Fruit fly (Drosophila melanogaster) whole organism, embryonic: ENCODE measurements around the gene Zip88E.

Experiments
- ATbp ChIP-seq: fragments of 200-800 bp; sonication (Bioruptor generic); optimal IDR thresholded peaks from 2 replicates; lab custom pipeline; 2017; ENCODE audit warnings: missing biosample characterization, mild to moderate bottlenecking, missing genetic modification characterization, missing genetic modification reagents
- C15 ChIP-seq: fragments of 200-800 bp; sonication (Bioruptor generic); IDR thresholded peaks from 3 replicates; pipeline ENCODE4 v1.3.6; 2022; ENCODE audit warnings: missing biosample characterization, missing genetic modification characterization
- CG12236 ChIP-seq: fragments of 200-800 bp; sonication (Bioruptor generic); optimal IDR thresholded peaks from 2 replicates; lab custom pipeline; 2016; ENCODE audit warnings: missing biosample characterization, missing genetic modification characterization
- CG12299 ChIP-seq: fragments of 200-800 bp; sonication (Bioruptor generic); optimal IDR thresholded peaks from 2 replicates; lab custom pipeline; 2018; ENCODE audit warnings: missing biosample characterization, mild to moderate bottlenecking, missing genetic modification characterization
- CG13287 ChIP-seq: fragments of 200-800 bp; sonication (Bioruptor generic); IDR thresholded peaks from 2 replicates; pipeline ENCODE4 v1.3.6; 2022; ENCODE audit warnings: missing biosample characterization, missing genetic modification characterization; ENCODE audit not compliant: partially characterized antibody
- CG14050 ChIP-seq: fragments of 200-800 bp; sonication (Bioruptor generic); IDR thresholded peaks from 3 replicates; pipeline ENCODE4 v1.3.6; 2022; ENCODE audit warnings: missing biosample characterization, missing genetic modification characterization
- CG1647 ChIP-seq: fragments of 200-800 bp; sonication (Bioruptor generic); optimal IDR thresholded peaks from 3 replicates; lab custom pipeline; 2016; ENCODE audit warnings: missing biosample characterization, missing genetic modification characterization
- CG17361 ChIP-seq: fragments of 200-800 bp; sonication (Bioruptor generic); IDR thresholded peaks from 3 replicates; pipeline ENCODE4 v1.3.6; 2022; ENCODE audit warnings: missing biosample characterization, missing genetic modification characterization
- CG17829 ChIP-seq: fragments of 200-800 bp; optimal IDR thresholded peaks from 2 replicates; lab custom pipeline; 2019; ENCODE audit warnings: missing biosample characterization, mild to moderate bottlenecking, missing genetic modification characterization, moderate library complexity
- CG2199 ChIP-seq: fragments of 200-800 bp; sonication (Bioruptor generic); IDR thresholded peaks from 3 replicates; pipeline ENCODE4 v1.3.6; 2022; ENCODE audit warnings: missing biosample characterization, missing genetic modification characterization
- CG6689 ChIP-seq: fragments of 200-800 bp; sonication (Bioruptor generic); IDR thresholded peaks from 2 replicates; pipeline ENCODE4 v1.3.6; 2022; ENCODE audit warnings: missing biosample characterization, missing genetic modification characterization
- CG7745 ChIP-seq: fragments of 200-800 bp; sonication (Bioruptor generic); optimal IDR thresholded peaks from 2 replicates; lab custom pipeline; 2018; ENCODE audit warnings: missing biosample characterization, mild to moderate bottlenecking, missing genetic modification characterization, moderate library complexity
- CG7928 ChIP-seq: fragments of 200-800 bp; sonication (Bioruptor generic); optimal IDR thresholded peaks from 2 replicates; lab custom pipeline; 2017; ENCODE audit warnings: missing biosample characterization, mild to moderate bottlenecking, missing genetic modification characterization
- CG9609 ChIP-seq: fragments of 200-800 bp; sonication (Bioruptor generic); optimal IDR thresholded peaks from 3 replicates; lab custom pipeline; 2016; ENCODE audit warnings: missing biosample characterization, missing genetic modification characterization
- Deaf1 ChIP-seq: fragments of 200-800 bp; optimal IDR thresholded peaks from 3 replicates; lab custom pipeline; 2019; ENCODE audit warnings: missing biosample characterization, mild to moderate bottlenecking, missing genetic modification characterization, moderate library complexity
- Dip2 ChIP-seq: fragments of 200-800 bp; sonication (Bioruptor generic); IDR thresholded peaks from 2 replicates; pipeline ENCODE4 v1.3.6; 2022; ENCODE audit warnings: missing biosample characterization, missing genetic modification characterization
- Drgx ChIP-seq: fragments of 200-800 bp; sonication (Bioruptor generic); IDR thresholded peaks from 2 replicates; pipeline ENCODE4 v1.3.6; 2022; ENCODE audit warnings: missing biosample characterization, missing genetic modification characterization
- Gsc ChIP-seq: fragments of 200-800 bp; sonication (Bioruptor generic); IDR thresholded peaks from 2 replicates; pipeline ENCODE4 v1.3.6; 2022; ENCODE audit warnings: missing biosample characterization, missing genetic modification characterization
- HHEX ChIP-seq: fragments of 200-800 bp; sonication (Bioruptor generic); optimal IDR thresholded peaks from 3 replicates; lab custom pipeline; 2017; ENCODE audit warnings: missing biosample characterization, mild to moderate bottlenecking, missing genetic modification characterization, missing genetic modification reagents
- Lpt ChIP-seq: fragments of >200 bp; optimal IDR thresholded peaks from 2 replicates; lab custom pipeline; 2018; ENCODE audit warnings: missing biosample characterization, missing genetic modification characterization
- Mad ChIP-seq: fragments of 200-800 bp; sonication (Bioruptor generic); optimal IDR thresholded peaks from 2 replicates; lab custom pipeline; 2016; ENCODE audit warnings: missing biosample characterization, missing genetic modification characterization
- NfI ChIP-seq: fragments of 200-800 bp; sonication (Bioruptor generic); optimal IDR thresholded peaks from 3 replicates; lab custom pipeline; 2018; ENCODE audit warnings: missing biosample characterization, mild to moderate bottlenecking, missing genetic modification characterization, moderate library complexity
- Sry-β ChIP-seq: fragments of 200-800 bp; sonication (Bioruptor generic); optimal IDR thresholded peaks from 2 replicates; lab custom pipeline; 2018; ENCODE audit warnings: missing biosample characterization, mild to moderate bottlenecking, missing genetic modification characterization, moderate library complexity
- TFAM ChIP-seq: fragments of 200-800 bp; sonication (Bioruptor generic); optimal IDR thresholded peaks from 2 replicates; lab custom pipeline; 2017; ENCODE audit warnings: missing biosample characterization, missing genetic modification characterization, inconsistent platforms
- az2 ChIP-seq: fragments of 200-800 bp; sonication (Bioruptor generic); optimal IDR thresholded peaks from 3 replicates; lab custom pipeline; 2016; ENCODE audit warnings: missing biosample characterization, missing genetic modification characterization
- bbx ChIP-seq: fragments of 200-800 bp; sonication (Bioruptor generic); IDR thresholded peaks from 2 replicates; pipeline ENCODE4 v1.3.6; 2022; ENCODE audit warnings: missing biosample characterization, missing genetic modification characterization; ENCODE audit not compliant: partially characterized antibody
- bowl ChIP-seq: fragments of 200-800 bp; sonication (Bioruptor generic); IDR thresholded peaks from 2 replicates; pipeline ENCODE4 v1.3.6; 2022; ENCODE audit warnings: missing biosample characterization, missing genetic modification characterization
- cas ChIP-seq: fragments of 200-800 bp; sonication (Bioruptor generic); IDR thresholded peaks from 2 replicates; pipeline ENCODE4 v1.3.6; 2022; ENCODE audit warnings: missing biosample characterization, missing genetic modification characterization
- chinmo ChIP-seq: fragments of 200-800 bp; sonication (Bioruptor generic); IDR thresholded peaks from 4 replicates; pipeline ENCODE4 v1.3.6; 2022; ENCODE audit warnings: missing biosample characterization, missing genetic modification characterization; ENCODE audit not compliant: partially characterized antibody
- dm ChIP-seq: fragments of 200-800 bp; sonication (Bioruptor generic); optimal IDR thresholded peaks from 3 replicates; lab custom pipeline; 2016; ENCODE audit warnings: missing biosample characterization, missing genetic modification characterization
- ems ChIP-seq: fragments of 200-800 bp; sonication (Bioruptor generic); optimal IDR thresholded peaks from 3 replicates; lab custom pipeline; 2016; ENCODE audit warnings: missing biosample characterization, missing genetic modification characterization
- ftz-f1 ChIP-seq: fragments of 200-800 bp; sonication (Bioruptor generic); optimal IDR thresholded peaks from 2 replicates; lab custom pipeline; 2016; ENCODE audit warnings: missing biosample characterization, missing genetic modification characterization
- gsb-n ChIP-seq: fragments of 200-800 bp; sonication (Bioruptor generic); optimal IDR thresholded peaks from 3 replicates; lab custom pipeline; 2018; ENCODE audit warnings: missing biosample characterization, mild to moderate bottlenecking, missing genetic modification characterization
- hbn ChIP-seq: fragments of 200-800 bp; sonication (Bioruptor generic); IDR thresholded peaks from 2 replicates; pipeline ENCODE4 v1.3.6; 2022; ENCODE audit warnings: missing biosample characterization, missing genetic modification characterization; ENCODE audit not compliant: partially characterized antibody
- kay ChIP-seq: fragments of 200-800 bp; sonication (Bioruptor generic); optimal IDR thresholded peaks from 2 replicates; lab custom pipeline; 2016; ENCODE audit warnings: missing biosample characterization, missing genetic modification characterization
- lola ChIP-seq, 3 experiments: fragments of >200 bp in 2 of 3; fragments of 200-800 bp in 1 of 3; sonication (Bioruptor generic) in 1 of 3; optimal IDR thresholded peaks; 2 replicates each; lab custom pipeline; 2017 to 2019; ENCODE audit warnings: missing biosample characterization in 3 of 3, missing genetic modification characterization in 3 of 3, mild to moderate bottlenecking in 1 of 3, moderate library complexity in 1 of 3
- onecut ChIP-seq: fragments of 200-800 bp; sonication (Bioruptor generic); IDR thresholded peaks from 2 replicates; pipeline ENCODE4 v1.3.6; 2022; ENCODE audit warnings: missing biosample characterization, missing genetic modification characterization
- run ChIP-seq: fragments of 200-800 bp; sonication (Bioruptor generic); optimal IDR thresholded peaks from 3 replicates; lab custom pipeline; 2018; ENCODE audit warnings: missing biosample characterization, mild to moderate bottlenecking, missing genetic modification characterization
- schlank ChIP-seq: fragments of 200-800 bp; sonication (Bioruptor generic); optimal IDR thresholded peaks from 2 replicates; lab custom pipeline; 2018; ENCODE audit warnings: missing biosample characterization, mild to moderate bottlenecking, missing genetic modification characterization
- sisA ChIP-seq: fragments of 200-800 bp; sonication (Bioruptor generic); IDR thresholded peaks from 2 replicates; pipeline ENCODE4 v1.3.6; 2022; ENCODE audit warnings: missing biosample characterization, missing genetic modification characterization
- trem ChIP-seq: fragments of 200-800 bp; optimal IDR thresholded peaks from 3 replicates; lab custom pipeline; 2019; ENCODE audit warnings: missing biosample characterization, mild to moderate bottlenecking, missing genetic modification characterization, moderate library complexity
- tx ChIP-seq: fragments of 200-800 bp; sonication (Bioruptor generic); optimal IDR thresholded peaks from 2 replicates; lab custom pipeline; 2016; ENCODE audit warnings: missing biosample characterization, missing genetic modification characterization
- zf30C ChIP-seq: fragments of 200-800 bp; sonication (Bioruptor generic); optimal IDR thresholded peaks from 3 replicates; lab custom pipeline; 2018; ENCODE audit warnings: missing biosample characterization, mild to moderate bottlenecking, missing genetic modification characterization
- zfh1 ChIP-seq: fragments of 200-800 bp; sonication (Bioruptor generic); IDR thresholded peaks from 3 replicates; pipeline ENCODE4 v1.3.6; 2022; ENCODE audit warnings: missing biosample characterization, missing genetic modification characterization

The Zip88E gene

DNA sequence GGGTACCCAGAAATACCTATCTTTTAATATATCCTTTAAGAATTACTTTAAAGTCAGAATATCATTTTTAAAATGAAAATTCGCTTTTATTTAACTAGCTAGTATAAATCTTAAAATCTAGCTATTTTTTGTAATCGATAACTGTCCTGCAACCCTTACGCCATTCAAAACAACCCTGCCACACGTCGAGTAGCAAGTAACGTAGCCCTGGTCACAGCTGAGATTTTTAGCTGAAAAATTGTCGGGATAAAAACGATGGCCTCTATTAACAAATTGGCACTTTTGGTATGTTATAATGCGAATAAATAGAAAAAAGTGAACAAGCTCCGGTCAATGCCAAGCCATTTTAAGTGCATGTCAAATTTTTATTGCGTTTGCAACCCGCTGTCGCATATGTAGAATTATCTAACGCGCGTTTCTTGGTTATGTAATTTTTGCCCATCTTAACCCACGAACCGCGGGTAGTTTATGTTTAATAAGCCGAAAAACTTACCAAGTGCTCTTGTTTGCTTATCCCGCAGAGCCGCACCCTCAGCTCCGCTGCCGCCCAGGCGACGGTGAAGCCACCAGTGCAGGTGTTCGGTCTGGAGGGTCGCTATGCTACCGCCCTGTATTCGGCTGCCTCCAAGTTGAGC lies 2.9 kb upstream of the Zip88E start, which contains the start of gene ATPsynO (continued):
- TF ChIP-seq chinmo (GFP tag; lab: Robert Waterston, UW), result peak; percentile 59; the same call in 1 of the 4 replicates
- TF ChIP-seq Deaf1 (tag; lab: Kevin White, UChicago), result no peak
- no peak for TF ChIP-seq bowl (GFP tag; lab: Robert Waterston, UW)
- TF ChIP-seq CG6689 (GFP tag; lab: Robert Waterston, UW), result no peak
- no peak for TF ChIP-seq CG17361
- peak; percentile 69 for TF ChIP-seq CG17829 (tag; lab: Kevin White, UChicago)
- TF ChIP-seq Mad (GFP tag; lab: Kevin White, UChicago), result no peak
- no peak for TF ChIP-seq lola (GFP tag; optimal IDR thresholded peaks at IDR 0.05; lab: Kevin White, UChicago)
- no peak for TF ChIP-seq cas (GFP tag; lab: Robert Waterston, UW)
- TF ChIP-seq CG7928, result peak; percentile 99
- no peak for TF ChIP-seq CG1647 (GFP tag; lab: Kevin White, UChicago)
- TF ChIP-seq CG13287 (GFP tag; lab: Robert Waterston, UW), result peak; percentile 59; the same call in 1 of the 2 replicates
- no peak for TF ChIP-seq zfh1 (GFP tag; lab: Robert Waterston, UW)
- TF ChIP-seq kay (GFP tag; lab: Kevin White, UChicago), result no peak
- peak; percentile 57 for TF ChIP-seq dm (GFP tag; lab: Kevin White, UChicago)
- no peak for TF ChIP-seq C15
- no peak for TF ChIP-seq Lpt
- TF ChIP-seq onecut, result peak; percentile 39; the same call in 1 of the 2 replicates
- no peak for TF ChIP-seq HHEX (GFP tag; lab: Kevin White, UChicago)
- TF ChIP-seq run (tag; lab: Kevin White, UChicago), result no peak
- no peak for TF ChIP-seq ems (GFP tag; lab: Kevin White, UChicago)
- no peak for TF ChIP-seq CG9609 (GFP tag; lab: Kevin White, UChicago)
- TF ChIP-seq CG12236 (GFP tag; lab: Kevin White, UChicago), result no peak
- TF ChIP-seq CG12299 (tag; lab: Kevin White, UChicago), result no peak
- no peak for TF ChIP-seq hbn (GFP tag; lab: Robert Waterston, UW)
- TF ChIP-seq Dip2 (GFP tag; lab: Robert Waterston, UW), result no peak
- TF ChIP-seq Drgx (GFP tag; lab: Robert Waterston, UW), result no peak
- TF ChIP-seq ATbp, result no peak
- TF ChIP-seq tx (GFP tag; lab: Kevin White, UChicago), result no peak
- no peak for TF ChIP-seq CG14050 (GFP tag; lab: Robert Waterston, UW)
- peak; percentile 29 for TF ChIP-seq NfI (GFP tag; lab: Kevin White, UChicago)
- no peak for TF ChIP-seq schlank (tag; lab: Kevin White, UChicago)
- no peak for TF ChIP-seq az2 (GFP tag; lab: Kevin White, UChicago)
- no peak for TF ChIP-seq gsb-n
- peak; percentile 36 for TF ChIP-seq ftz-f1 (GFP tag; lab: Kevin White, UChicago)
- peak; percentile 86 for TF ChIP-seq Sry-β
- TF ChIP-seq zf30C (GFP tag; lab: Kevin White, UChicago), result no peak
- no peak for TF ChIP-seq CG2199 (GFP tag; lab: Robert Waterston, UW)
- TF ChIP-seq trem, result peak; percentile 69
- no peak for TF ChIP-seq CG7745 (tag; lab: Kevin White, UChicago)
- TF ChIP-seq sisA, result no peak
- 0 out of 2 replicates have a peak, but pooled peaks have one; percentile 41 for TF ChIP-seq bbx (GFP tag; lab: Robert Waterston, UW)
- no peak for TF ChIP-seq Gsc (GFP tag; lab: Robert Waterston, UW)
- TF ChIP-seq TFAM (GFP tag; lab: Kevin White, UChicago), result no peak
- TF ChIP-seq, all 482 proteins: peak for 109
